Worm (Caenorhabditis elegans) whole organism, early embryonic: ENCODE measurements around the gene ZK757.1.

Source experiments
- B0310.2 ChIP-seq: sonication (generic microtip); optimal IDR thresholded peaks from 2 replicates; lab custom pipeline; 2016; ENCODE audit warnings: mild to moderate bottlenecking, missing genetic modification characterization, missing compliant biosample characterization
- ama-1 ChIP-seq: fragments of 150-350 bp; optimal IDR thresholded peaks from 2 replicates; lab custom pipeline; 2014
- ceh-13 ChIP-seq: fragments of 200-800 bp; sonication (Bioruptor generic); optimal IDR thresholded peaks from 2 replicates; lab custom pipeline; 2018; ENCODE audit warnings: mild to moderate bottlenecking, missing genetic modification characterization, missing compliant biosample characterization
- flt-1 ChIP-seq: fragments of 200-800 bp; sonication (Bioruptor generic); IDR thresholded peaks from 2 replicates; pipeline ENCODE4 v1.3.6; 2022; ENCODE audit warnings: missing genetic modification characterization, missing compliant biosample characterization
- hmbx-1 ChIP-seq: sonication (generic microtip); optimal IDR thresholded peaks from 2 replicates; lab custom pipeline; 2016; ENCODE audit warnings: mild to moderate bottlenecking, missing genetic modification characterization, missing compliant biosample characterization
- hnd-1 ChIP-seq: sonication (generic microtip); optimal IDR thresholded peaks from 2 replicates; lab custom pipeline; 2016; ENCODE audit warnings: missing genetic modification characterization, missing compliant biosample characterization
- pes-1 ChIP-seq: fragments of 200-800 bp; sonication (Bioruptor generic); IDR thresholded peaks from 2 replicates; pipeline ENCODE4 v1.3.6; 2022; ENCODE audit warnings: missing genetic modification reagents, missing genetic modification characterization, missing compliant biosample characterization
- scrt-1 ChIP-seq: fragments of 200-800 bp; sonication (Bioruptor generic); IDR thresholded peaks from 2 replicates; pipeline ENCODE4 v1.3.6; 2022; ENCODE audit warnings: missing genetic modification characterization, missing compliant biosample characterization
- sea-1 ChIP-seq: fragments of 200-800 bp; sonication (Bioruptor generic); conservative IDR thresholded peaks from 2 replicates; pipeline ENCODE4 v1.3.6; 2022; ENCODE audit warnings: missing genetic modification characterization, missing compliant biosample characterization
- tbx-11 ChIP-seq: fragments of 200-800 bp; sonication (Bioruptor generic); IDR thresholded peaks from 2 replicates; pipeline ENCODE4 v1.3.6; 2022; ENCODE audit warnings: missing genetic modification characterization, missing compliant biosample characterization
- tbx-37 ChIP-seq: fragments of 200-800 bp; sonication (Bioruptor generic); conservative IDR thresholded peaks from 2 replicates; pipeline ENCODE4 v1.3.6; 2022; ENCODE audit warnings: missing genetic modification reagents, missing genetic modification characterization, missing compliant biosample characterization

ce11 chrIII:9858061-9858460, 12.9 kb downstream of the ZK757.1 start:
- TF ChIP-seq tbx-11 (no peak), ama-1 (lab: Kevin White, UChicago) (no peak), B0310.2 (tag; lab: Kevin White, UChicago) (no peak), hmbx-1 (tag; lab: Kevin White, UChicago) (no peak), pes-1 (no peak), hnd-1 (tag; lab: Kevin White, UChicago) (no peak), sea-1 (GFP tag; lab: Robert Waterston, UW) (no peak), flt-1 (no peak), tbx-37 (GFP tag; lab: Robert Waterston, UW) (no peak), scrt-1 (GFP tag; lab: Robert Waterston, UW) (no peak), ceh-13 (no peak)
